Fruit fly (Drosophila melanogaster) whole organism, embryonic: ENCODE data around the gene Lztr1.

Experiments
- CG11093 ChIP-seq: fragments of 200-800 bp; sonication (Bioruptor generic); IDR thresholded peaks from 3 replicates; pipeline ENCODE4 v1.3.6; 2022; ENCODE audit warnings: missing biosample characterization, missing genetic modification characterization
- CG12744 ChIP-seq: fragments of 200-800 bp; sonication (Bioruptor generic); optimal IDR thresholded peaks from 2 replicates; lab custom pipeline; 2016; ENCODE audit warnings: missing biosample characterization, missing genetic modification characterization
- CG12942 ChIP-seq: fragments of 200-800 bp; sonication (Bioruptor generic); optimal IDR thresholded peaks from 3 replicates; lab custom pipeline; 2016; ENCODE audit warnings: missing biosample characterization, missing genetic modification characterization
- CG13296 ChIP-seq: fragments of 200-800 bp; sonication (Bioruptor generic); optimal IDR thresholded peaks from 3 replicates; lab custom pipeline; 2018; ENCODE audit warnings: missing biosample characterization, mild to moderate bottlenecking, missing genetic modification characterization
- CG15011 ChIP-seq: fragments of 200-800 bp; sonication (Bioruptor generic); optimal IDR thresholded peaks from 3 replicates; lab custom pipeline; 2018; ENCODE audit warnings: missing biosample characterization, mild to moderate bottlenecking, missing genetic modification characterization
- CG15269 ChIP-seq: fragments of 200-800 bp; sonication (Bioruptor generic); optimal IDR thresholded peaks from 2 replicates; lab custom pipeline; 2018; ENCODE audit warnings: missing biosample characterization, mild to moderate bottlenecking, missing genetic modification characterization, moderate library complexity
- CG15479 ChIP-seq: fragments of 200-800 bp; sonication (Bioruptor generic); optimal IDR thresholded peaks from 3 replicates; lab custom pipeline; 2019; ENCODE audit warnings: missing biosample characterization, mild to moderate bottlenecking, missing genetic modification characterization, moderate library complexity
- CG15696 ChIP-seq: fragments of 200-800 bp; sonication (Bioruptor generic); optimal IDR thresholded peaks from 2 replicates; lab custom pipeline; 2019; ENCODE audit warnings: missing biosample characterization, mild to moderate bottlenecking, missing genetic modification characterization, moderate library complexity
- CG16779 ChIP-seq: fragments of 200-800 bp; sonication (Bioruptor generic); IDR thresholded peaks from 2 replicates; pipeline ENCODE4 v1.3.6; 2022; ENCODE audit warnings: missing biosample characterization, missing genetic modification characterization
- CG17612 ChIP-seq: fragments of 200-800 bp; sonication (Bioruptor generic); IDR thresholded peaks from 2 replicates; pipeline ENCODE4 v1.3.6; 2022; ENCODE audit warnings: missing biosample characterization, missing genetic modification characterization
- CG1792 ChIP-seq: fragments of 200-800 bp; sonication (Bioruptor generic); optimal IDR thresholded peaks from 2 replicates; lab custom pipeline; 2016; ENCODE audit warnings: missing biosample characterization, missing genetic modification characterization
- CG18764 ChIP-seq: fragments of 200-800 bp; sonication (Bioruptor generic); optimal IDR thresholded peaks from 3 replicates; lab custom pipeline; 2016; ENCODE audit warnings: missing biosample characterization, missing genetic modification characterization
- CG31365 ChIP-seq: fragments of 200-800 bp; sonication (Bioruptor generic); optimal IDR thresholded peaks from 2 replicates; lab custom pipeline; 2018; ENCODE audit warnings: missing biosample characterization, mild to moderate bottlenecking, missing genetic modification characterization
- CG32532 ChIP-seq: fragments of 200-800 bp; sonication (Bioruptor generic); IDR thresholded peaks from 2 replicates; pipeline ENCODE4 v1.3.6; 2022; ENCODE audit warnings: missing biosample characterization, missing genetic modification characterization
- CG3407 ChIP-seq: fragments of 200-800 bp; sonication (Bioruptor generic); optimal IDR thresholded peaks from 2 replicates; lab custom pipeline; 2018; ENCODE audit warnings: missing biosample characterization, mild to moderate bottlenecking, missing genetic modification characterization
- CG34224 ChIP-seq: fragments of 200-800 bp; sonication (Bioruptor generic); IDR thresholded peaks from 3 replicates; pipeline ENCODE4 v1.3.6; 2022; ENCODE audit warnings: missing biosample characterization, missing genetic modification characterization; ENCODE audit not compliant: partially characterized antibody
- CG6791 ChIP-seq: fragments of 200-800 bp; sonication (Bioruptor generic); IDR thresholded peaks from 3 replicates; pipeline ENCODE4 v1.3.6; 2022; ENCODE audit warnings: missing biosample characterization, missing genetic modification characterization; ENCODE audit not compliant: partially characterized antibody
- CG8388 ChIP-seq: fragments of 200-800 bp; sonication (Bioruptor generic); optimal IDR thresholded peaks from 2 replicates; lab custom pipeline; 2019; ENCODE audit warnings: missing biosample characterization, mild to moderate bottlenecking, missing genetic modification characterization, moderate library complexity
- CG9797 ChIP-seq: fragments of 200-800 bp; sonication (Bioruptor generic); optimal IDR thresholded peaks from 3 replicates; lab custom pipeline; 2018; ENCODE audit warnings: missing biosample characterization, mild to moderate bottlenecking, missing genetic modification characterization
- Chrac-16 ChIP-seq: fragments of 200-800 bp; sonication (Bioruptor generic); optimal IDR thresholded peaks from 3 replicates; lab custom pipeline; 2016; ENCODE audit warnings: missing biosample characterization, missing genetic modification characterization
- Dbx ChIP-seq: fragments of 200-800 bp; sonication (Bioruptor generic); IDR thresholded peaks from 3 replicates; pipeline ENCODE4 v1.3.6; 2022; ENCODE audit warnings: missing biosample characterization, missing genetic modification characterization
- E2f2 ChIP-seq: fragments of 200-800 bp; sonication (Bioruptor generic); IDR thresholded peaks from 2 replicates; pipeline ENCODE4 v1.3.6; 2022; ENCODE audit warnings: missing biosample characterization, missing genetic modification characterization
- Ets97D ChIP-seq: fragments of 200-800 bp; sonication (Bioruptor generic); optimal IDR thresholded peaks from 3 replicates; lab custom pipeline; 2016; ENCODE audit warnings: missing biosample characterization, missing genetic modification characterization
- Fer2 ChIP-seq: fragments of 200-800 bp; sonication (Bioruptor generic); optimal IDR thresholded peaks from 2 replicates; lab custom pipeline; 2018; ENCODE audit warnings: missing biosample characterization, mild to moderate bottlenecking, missing genetic modification characterization, moderate library complexity
- Hr51 ChIP-seq, 2 experiments: fragments of 200-800 bp; sonication (Bioruptor generic); optimal IDR thresholded peaks; 2 replicates in 1 of 2; 3 replicates in 1 of 2; lab custom pipeline; 2016 to 2018; ENCODE audit warnings: missing biosample characterization in 2 of 2, missing genetic modification characterization in 2 of 2, mild to moderate bottlenecking in 1 of 2, moderate library complexity in 1 of 2
- Nf-YA ChIP-seq: fragments of 200-800 bp; sonication (Bioruptor generic); IDR thresholded peaks from 2 replicates; pipeline ENCODE4 v1.3.6; 2022; ENCODE audit warnings: missing biosample characterization, missing genetic modification characterization
- Oaz ChIP-seq: fragments of 200-800 bp; sonication (Bioruptor generic); IDR thresholded peaks from 2 replicates; pipeline ENCODE4 v1.3.6; 2022; ENCODE audit warnings: missing biosample characterization, missing genetic modification characterization
- Oli ChIP-seq: fragments of 200-800 bp; sonication (Bioruptor generic); optimal IDR thresholded peaks from 2 replicates; lab custom pipeline; 2018; ENCODE audit warnings: missing biosample characterization, mild to moderate bottlenecking, missing genetic modification characterization, moderate library complexity
- PHDP ChIP-seq: fragments of 200-800 bp; sonication (Bioruptor generic); optimal IDR thresholded peaks from 3 replicates; lab custom pipeline; 2018; ENCODE audit warnings: missing biosample characterization, mild to moderate bottlenecking, missing genetic modification characterization, moderate library complexity
- Pdp1 ChIP-seq, 2 experiments: fragments of 200-800 bp; sonication (Bioruptor generic); optimal IDR thresholded peaks; 3 replicates each; lab custom pipeline; 2016; ENCODE audit warnings: missing biosample characterization in 2 of 2, missing genetic modification characterization in 2 of 2, mild to moderate bottlenecking in 1 of 2, moderate library complexity in 1 of 2
- Poxn ChIP-seq: fragments of 200-800 bp; sonication (Bioruptor generic); IDR thresholded peaks from 2 replicates; pipeline ENCODE4 v1.3.6; 2022; ENCODE audit warnings: missing biosample characterization, missing genetic modification characterization
- Ssrp ChIP-seq: fragments of 200-800 bp; sonication (Bioruptor generic); optimal IDR thresholded peaks from 2 replicates; lab custom pipeline; 2018; ENCODE audit warnings: missing biosample characterization, mild to moderate bottlenecking, missing genetic modification characterization, moderate library complexity
- bsh ChIP-seq, 2 experiments: fragments of 200-800 bp; sonication (Bioruptor generic); optimal IDR thresholded peaks; 2 replicates each; lab custom pipeline; 2017 to 2018; ENCODE audit warnings: mild to moderate bottlenecking in 2 of 2, missing biosample characterization in 2 of 2, missing genetic modification characterization in 2 of 2, moderate library complexity in 1 of 2
- ci ChIP-seq: fragments of 200-800 bp; sonication (Bioruptor generic); IDR thresholded peaks from 3 replicates; pipeline ENCODE4 v1.3.6; 2022; ENCODE audit warnings: missing biosample characterization, missing genetic modification characterization
- dysf ChIP-seq: fragments of 200-800 bp; sonication (Bioruptor generic); IDR thresholded peaks from 3 replicates; pipeline ENCODE4 v1.3.6; 2022; ENCODE audit warnings: missing biosample characterization, missing genetic modification characterization
- eyg ChIP-seq: fragments of 200-800 bp; sonication (Bioruptor generic); optimal IDR thresholded peaks from 3 replicates; lab custom pipeline; 2016; ENCODE audit warnings: missing biosample characterization, missing genetic modification characterization
- gsb ChIP-seq: fragments of 200-800 bp; sonication (Bioruptor generic); IDR thresholded peaks from 2 replicates; pipeline ENCODE4 v1.3.6; 2022; ENCODE audit warnings: missing biosample characterization, missing genetic modification characterization
- gsb-n ChIP-seq: fragments of 200-800 bp; sonication (Bioruptor generic); optimal IDR thresholded peaks from 3 replicates; lab custom pipeline; 2018; ENCODE audit warnings: missing biosample characterization, mild to moderate bottlenecking, missing genetic modification characterization
- maf-S ChIP-seq: fragments of 200-800 bp; sonication (Bioruptor generic); optimal IDR thresholded peaks from 2 replicates; lab custom pipeline; 2016; ENCODE audit warnings: missing biosample characterization, missing genetic modification characterization
- mirr ChIP-seq: fragments of 200-800 bp; sonication (Bioruptor generic); optimal IDR thresholded peaks from 3 replicates; lab custom pipeline; 2018; ENCODE audit warnings: missing biosample characterization, mild to moderate bottlenecking, missing genetic modification characterization
- nau ChIP-seq: fragments of 200-800 bp; sonication (Bioruptor generic); optimal IDR thresholded peaks from 3 replicates; lab custom pipeline; 2017; ENCODE audit warnings: missing biosample characterization, mild to moderate bottlenecking, missing genetic modification characterization, missing genetic modification reagents
- oc ChIP-seq: fragments of 200-800 bp; sonication (Bioruptor generic); optimal IDR thresholded peaks from 2 replicates; lab custom pipeline; 2018; ENCODE audit warnings: missing biosample characterization, mild to moderate bottlenecking, missing genetic modification characterization, moderate library complexity
- otp ChIP-seq: fragments of 200-800 bp; sonication (Bioruptor generic); IDR thresholded peaks from 3 replicates; pipeline ENCODE4, ENCODE4 v1.3.6; 2022; ENCODE audit warnings: missing biosample characterization, missing genetic modification characterization
- ranshi ChIP-seq: fragments of 200-800 bp; sonication (Bioruptor generic); IDR thresholded peaks from 2 replicates; pipeline ENCODE4 v1.3.6; 2022; ENCODE audit warnings: missing biosample characterization, missing genetic modification characterization
- repo ChIP-seq: fragments of 200-800 bp; sonication (Bioruptor generic); optimal IDR thresholded peaks from 2 replicates; lab custom pipeline; 2016; ENCODE audit warnings: missing biosample characterization, missing genetic modification characterization
- run ChIP-seq: fragments of 200-800 bp; sonication (Bioruptor generic); optimal IDR thresholded peaks from 3 replicates; lab custom pipeline; 2018; ENCODE audit warnings: missing biosample characterization, mild to moderate bottlenecking, missing genetic modification characterization
- sd ChIP-seq: fragments of 200-800 bp; sonication (Bioruptor generic); optimal IDR thresholded peaks from 3 replicates; lab custom pipeline; 2018; ENCODE audit warnings: missing biosample characterization, mild to moderate bottlenecking, missing genetic modification characterization, moderate library complexity
- sens-2 ChIP-seq: fragments of 200-800 bp; sonication (Bioruptor generic); IDR thresholded peaks from 2 replicates; pipeline ENCODE4 v1.3.6; 2022; ENCODE audit warnings: missing biosample characterization, missing genetic modification characterization
- trh ChIP-seq: fragments of 200-800 bp; sonication (Bioruptor generic); optimal IDR thresholded peaks from 2 replicates; lab custom pipeline; 2016; ENCODE audit warnings: missing biosample characterization, missing genetic modification characterization
- twi ChIP-seq: fragments of 200-800 bp; optimal IDR thresholded peaks from 2 replicates; lab custom pipeline; 2019; ENCODE audit warnings: missing biosample characterization, mild to moderate bottlenecking, missing genetic modification characterization, moderate library complexity
- zf30C ChIP-seq: fragments of 200-800 bp; sonication (Bioruptor generic); optimal IDR thresholded peaks from 3 replicates; lab custom pipeline; 2018; ENCODE audit warnings: missing biosample characterization, mild to moderate bottlenecking, missing genetic modification characterization

Lztr1 gene

dm6 chrX:940580-941184, 13.3 kb upstream of the Lztr1 start, which contains the start of the genes CG3704 and mus81 (continued):
- TF ChIP-seq Ets97D (GFP tag; lab: Kevin White, UChicago) = no peak
- no peak for TF ChIP-seq Poxn (GFP tag; lab: Robert Waterston, UW)
- no peak for TF ChIP-seq sd (tag; lab: Kevin White, UChicago)
- TF ChIP-seq otp (GFP tag; lab: Robert Waterston, UW) = no peak
- no peak for TF ChIP-seq CG15269 (tag; lab: Kevin White, UChicago)
- TF ChIP-seq CG31365 (tag; lab: Kevin White, UChicago) = no peak
- peak; percentile 83 for TF ChIP-seq E2f2 (GFP tag; lab: Robert Waterston, UW)
- TF ChIP-seq bsh (GFP tag; optimal IDR thresholded peaks at IDR 0.05; lab: Kevin White, UChicago) = no peak
- peak in 1 of 2 experiments; percentile 22 for TF ChIP-seq Pdp1 (GFP tag; optimal IDR thresholded peaks at IDR 0.05; lab: Kevin White, UChicago)
- TF ChIP-seq run = no peak
- TF ChIP-seq CG12942 (GFP tag; lab: Kevin White, UChicago) = no peak
- TF ChIP-seq ci = no peak
- no peak for TF ChIP-seq PHDP (tag; lab: Kevin White, UChicago)
- TF ChIP-seq Hr51 (GFP tag; optimal IDR thresholded peaks at IDR 0.05; lab: Kevin White, UChicago) = no peak
- TF ChIP-seq CG32532 (GFP tag; lab: Robert Waterston, UW) = no peak
- TF ChIP-seq Dbx = no peak
- TF ChIP-seq trh = no peak
- TF ChIP-seq CG8388 (GFP tag; lab: Kevin White, UChicago) = no peak
- TF ChIP-seq CG15696 = no peak
- TF ChIP-seq ranshi (GFP tag; lab: Robert Waterston, UW) = no peak
- TF ChIP-seq mirr (GFP tag; lab: Kevin White, UChicago) = no peak
- TF ChIP-seq dysf (GFP tag; lab: Robert Waterston, UW) = no peak
- TF ChIP-seq Chrac-16 (GFP tag; lab: Kevin White, UChicago) = no peak
- TF ChIP-seq zf30C = no peak
- no peak for TF ChIP-seq CG15011
- TF ChIP-seq CG12744 (GFP tag; lab: Kevin White, UChicago) = no peak
- TF ChIP-seq gsb-n = peak; percentile 2
- TF ChIP-seq CG6791 (GFP tag; lab: Robert Waterston, UW) = 0 out of 3 replicates have a peak, but pooled peaks have one; percentile 15
- TF ChIP-seq CG11093 (GFP tag; lab: Robert Waterston, UW) = no peak
- no peak for TF ChIP-seq Fer2 (tag; lab: Kevin White, UChicago)
- TF ChIP-seq CG1792 (GFP tag; lab: Kevin White, UChicago) = no peak
- TF ChIP-seq CG3407 (GFP tag; lab: Kevin White, UChicago) = no peak
- TF ChIP-seq repo (GFP tag; lab: Kevin White, UChicago) = no peak
- TF ChIP-seq gsb = no peak
- no peak for TF ChIP-seq Oli (tag; lab: Kevin White, UChicago)
- no peak for TF ChIP-seq maf-S (GFP tag; lab: Kevin White, UChicago)
- no peak for TF ChIP-seq oc (tag; lab: Kevin White, UChicago)
- no peak for TF ChIP-seq Oaz
- TF ChIP-seq sens-2 (GFP tag; lab: Robert Waterston, UW) = no peak
- TF ChIP-seq CG17612 (GFP tag; lab: Robert Waterston, UW) = no peak
- no peak for TF ChIP-seq CG18764
- no peak for TF ChIP-seq CG13296
- TF ChIP-seq Nf-YA (GFP tag; lab: Robert Waterston, UW) = no peak
- peak; percentile 87 for TF ChIP-seq CG9797 (GFP tag; lab: Kevin White, UChicago)
- no peak for TF ChIP-seq CG15479 (GFP tag; lab: Kevin White, UChicago)
- TF ChIP-seq CG34224 = 0 out of 3 replicates have a peak, but pooled peaks have one; percentile 40
- no peak for TF ChIP-seq Ssrp (tag; lab: Kevin White, UChicago)
- no peak for TF ChIP-seq twi (tag; lab: Kevin White, UChicago)
- TF ChIP-seq CG16779 (GFP tag; lab: Robert Waterston, UW) = no peak
- no peak for TF ChIP-seq eyg (GFP tag; lab: Kevin White, UChicago)
- TF ChIP-seq nau (GFP tag; lab: Kevin White, UChicago) = no peak
